Fruit fly (Drosophila melanogaster) S2 (cell line): ENCODE data around the gene lobo.

ENCODE experiments used
- CG8478 ChIP-seq: fragments of >200 bp; optimal IDR thresholded peaks from 2 replicates; lab custom pipeline; 2018
- CTCF ChIP-seq, 2 experiments: fragments of >200 bp; optimal IDR thresholded peaks; 2 replicates each; lab custom pipeline; 2018

DNA sequence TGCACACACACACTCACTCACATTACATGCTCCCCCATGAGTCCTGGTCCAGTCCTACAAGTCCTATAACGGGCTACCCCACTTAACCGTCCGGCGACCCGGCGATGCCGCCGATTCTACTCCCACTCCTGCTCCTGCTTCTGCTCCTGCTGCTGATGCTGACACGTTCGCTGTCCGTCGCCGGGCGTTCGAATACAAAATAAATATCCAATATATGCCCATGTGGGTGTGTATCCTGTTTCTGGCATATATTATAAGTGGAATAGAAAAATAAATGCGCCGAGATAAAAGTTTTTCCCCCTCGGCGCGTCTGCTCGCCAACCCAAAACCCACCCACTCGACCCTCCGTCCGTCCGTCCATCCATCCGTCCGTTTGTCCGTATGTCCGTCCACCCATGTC lies 26.8 kb downstream of the lobo start:
- TF ChIP-seq CG8478 (lab: Kevin White, UChicago) (no peak), CTCF (optimal IDR thresholded peaks at IDR 0.05; lab: Kevin White, UChicago) (no peak)
